Worm (Caenorhabditis elegans): ENCODE results near the gene srz-102.

ce11 chrV:16682886-16683285 lies 4.4 kb upstream of the srz-102 start, which contains the start of gene srw-36:
- TF ChIP-seq ama-1 (optimal IDR thresholded peaks at IDR 0.05): no peak
- no peak for TF ChIP-seq lin-39 (tag; optimal IDR thresholded peaks at IDR 0.05)
- TF ChIP-seq egl-27 (tag; optimal IDR thresholded peaks at IDR 0.05): no peak
- no peak for TF ChIP-seq fos-1 (tag; optimal IDR thresholded peaks at IDR 0.05)
- no peak for TF ChIP-seq nhr-25 (tag; optimal IDR thresholded peaks at IDR 0.05)
- no peak for TF ChIP-seq unc-62 (GFP tag; optimal IDR thresholded peaks at IDR 0.05)
- no peak for TF ChIP-seq skn-1 (tag; optimal IDR thresholded peaks at IDR 0.05)
- TF ChIP-seq mab-5 (tag; optimal IDR thresholded peaks at IDR 0.05): no peak
- no peak for TF ChIP-seq C34F6.9 (tag; optimal IDR thresholded peaks at IDR 0.05)
- no peak for TF ChIP-seq snpc-4 (tag; optimal IDR thresholded peaks at IDR 0.05)
- no peak for TF ChIP-seq ztf-4 (tag; optimal IDR thresholded peaks at IDR 0.05)
- TF ChIP-seq nhr-237 (tag; optimal IDR thresholded peaks at IDR 0.05): no peak

Data from whole organism, L2 larva.